Fruit fly (Drosophila melanogaster): ENCODE data around the gene msi.

Gene msi

dm6 chr3R:25531905-25532387 is 16.0 kb downstream of the msi start (continued):
- TF ChIP-seq CG4424 (GFP tag; optimal IDR thresholded peaks at IDR 0.05), result peak; percentile 33
- 0 out of 2 replicates have a peak, but pooled peaks have one; percentile 20 for TF ChIP-seq ttk (GFP tag; IDR thresholded peaks at IDR 0.05)
- no peak for TF ChIP-seq CHES-1-like (GFP tag; optimal IDR thresholded peaks at IDR 0.05)
- peak; percentile 32 for TF ChIP-seq nau (GFP tag; optimal IDR thresholded peaks at IDR 0.05)
- no peak for TF ChIP-seq CG12071 (GFP tag; optimal IDR thresholded peaks at IDR 0.05)
- TF ChIP-seq Lhr (GFP tag; optimal IDR thresholded peaks at IDR 0.05), result no peak
- peak; percentile 44; the same call in 1 of the 2 replicates for TF ChIP-seq seq (GFP tag; IDR thresholded peaks at IDR 0.05)
- TF ChIP-seq Ravus (GFP tag; IDR thresholded peaks at IDR 0.05), result no peak
- TF ChIP-seq CG18764 (GFP tag; optimal IDR thresholded peaks at IDR 0.05), result no peak
- TF ChIP-seq Mad (GFP tag; optimal IDR thresholded peaks at IDR 0.05), result no peak
- TF ChIP-seq stc (GFP tag; IDR thresholded peaks at IDR 0.05), result 0 out of 2 replicates have a peak, but pooled peaks have one; percentile 26
- TF ChIP-seq CG17829 (tag; optimal IDR thresholded peaks at IDR 0.05), result no peak
- TF ChIP-seq ssp (GFP tag; IDR thresholded peaks at IDR 0.05), result peak; percentile 49
- no peak for TF ChIP-seq org-1 (GFP tag; optimal IDR thresholded peaks at IDR 0.05)
- TF ChIP-seq grau (tag; optimal IDR thresholded peaks at IDR 0.05), result no peak
- no peak for TF ChIP-seq jing (GFP tag; optimal IDR thresholded peaks at IDR 0.05)
- TF ChIP-seq nerfin-2 (GFP tag; IDR thresholded peaks at IDR 0.05; ENCODE audit: partially characterized antibody), result no peak
- TF ChIP-seq Dad (GFP tag; optimal IDR thresholded peaks at IDR 0.05), result no peak
- TF ChIP-seq Pdp1 (GFP tag; optimal IDR thresholded peaks at IDR 0.05), result peak in 1 of 2 experiments; percentile 32
- peak; percentile 63; the same call in 2 of the 3 replicates for TF ChIP-seq zfh1 (GFP tag; IDR thresholded peaks at IDR 0.05)
- peak; percentile 52; the same call in 1 of the 3 replicates for TF ChIP-seq CG6175 (GFP tag; IDR thresholded peaks at IDR 0.05)
- no peak for TF ChIP-seq B-H2 (GFP tag; optimal IDR thresholded peaks at IDR 0.05)
- no peak for TF ChIP-seq CG17568 (GFP tag; optimal IDR thresholded peaks at IDR 0.05)
- TF ChIP-seq CoRest (tag; optimal IDR thresholded peaks at IDR 0.05), result no peak
- TF ChIP-seq NC2α (GFP tag; optimal IDR thresholded peaks at IDR 0.05), result no peak
- TF ChIP-seq amos (GFP tag; IDR thresholded peaks at IDR 0.05; ENCODE audit: partially characterized antibody), result no peak
- TF ChIP-seq Myb (GFP tag; optimal IDR thresholded peaks at IDR 0.05), result peak; percentile 1
- TF ChIP-seq wek (GFP tag; optimal IDR thresholded peaks at IDR 0.05), result no peak
- TF ChIP-seq vfl (GFP tag; optimal IDR thresholded peaks at IDR 0.05), result no peak
- no peak for TF ChIP-seq fd96Cb (tag; optimal IDR thresholded peaks at IDR 0.05)
- TF ChIP-seq Chrac-16 (GFP tag; optimal IDR thresholded peaks at IDR 0.05), result no peak
- TF ChIP-seq danr (GFP tag; IDR thresholded peaks at IDR 0.05), result 0 out of 2 replicates have a peak, but pooled peaks have one; percentile 7
- TF ChIP-seq CG14710 (tag; optimal IDR thresholded peaks at IDR 0.05), result no peak
- TF ChIP-seq her (GFP tag; optimal IDR thresholded peaks at IDR 0.05), result no peak
- TF ChIP-seq CG10565 (GFP tag; optimal IDR thresholded peaks at IDR 0.05), result no peak
- no peak for TF ChIP-seq BEAF-32 (GFP tag; optimal IDR thresholded peaks at IDR 0.05)
- no peak for TF ChIP-seq CG30431 (GFP tag; optimal IDR thresholded peaks at IDR 0.05)
- TF ChIP-seq CG2116 (GFP tag; optimal IDR thresholded peaks at IDR 0.05), result no peak
- TF ChIP-seq Deaf1 (tag; optimal IDR thresholded peaks at IDR 0.05), result no peak
- TF ChIP-seq Hr51 (GFP tag; optimal IDR thresholded peaks at IDR 0.05), result peak in 1 of 2 experiments; percentile 33
- peak; percentile 47 for TF ChIP-seq Asciz (GFP tag; optimal IDR thresholded peaks at IDR 0.05)
- no peak for TF ChIP-seq insv (GFP tag; optimal IDR thresholded peaks at IDR 0.05)
- no peak for TF ChIP-seq gfzf (GFP tag; optimal IDR thresholded peaks at IDR 0.05)
- TF ChIP-seq sim (GFP tag; IDR thresholded peaks at IDR 0.05), result peak; percentile 35; the same call in 1 of the 2 replicates
- TF ChIP-seq wor (GFP tag; IDR thresholded peaks at IDR 0.05), result no peak
- TF ChIP-seq kni (GFP tag; optimal IDR thresholded peaks at IDR 0.05), result no peak
- TF ChIP-seq pfk (GFP tag; optimal IDR thresholded peaks at IDR 0.05), result no peak
- no peak for TF ChIP-seq gro (GFP tag; optimal IDR thresholded peaks at IDR 0.05)
- no peak for TF ChIP-seq Spps (tag; optimal IDR thresholded peaks at IDR 0.05)
- TF ChIP-seq ato (GFP tag; IDR thresholded peaks at IDR 0.05; ENCODE audit: partially characterized antibody), result no peak
